Worm (Caenorhabditis elegans) whole organism, L4/young adult: ENCODE measurements around the gene cwp-4.

Experiments used
- dao-5 ChIP-seq: sonication (generic microtip); optimal IDR thresholded peaks from 2 replicates; lab custom pipeline; 2016; ENCODE audit warnings: missing genotype, missing genetic modification characterization, moderate library complexity, missing compliant biosample characterization
- him-1 ChIP-seq: sonication (generic microtip); optimal IDR thresholded peaks from 2 replicates; lab custom pipeline; 2016; ENCODE audit warnings: missing genotype, missing genetic modification reagents, missing genetic modification characterization, missing compliant biosample characterization

DNA sequence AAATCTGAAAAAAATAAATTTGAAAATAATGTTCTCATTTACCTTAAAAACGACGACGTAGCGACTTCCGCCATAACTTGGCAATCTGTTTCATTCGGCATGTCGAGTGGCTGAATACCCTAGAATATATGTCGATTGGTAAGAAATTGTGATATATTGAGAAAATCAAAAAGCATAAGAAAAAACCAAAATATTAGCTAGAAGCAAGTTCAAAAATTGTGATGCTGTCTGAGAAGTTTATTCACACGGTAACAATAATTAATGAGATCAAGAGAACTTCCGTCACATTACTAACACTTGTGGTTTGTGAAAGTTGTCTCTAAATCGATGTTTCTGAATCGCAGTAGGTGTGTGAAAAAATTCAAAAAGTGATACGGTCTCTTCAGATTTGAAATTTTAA, 48.6 kb downstream of the cwp-4 start, which contains the start of gene srab-1:
- TF ChIP-seq him-1 (tag; lab: Kevin White, UChicago) (no peak), dao-5 (tag; lab: Kevin White, UChicago) (no peak)
